Worm (Caenorhabditis elegans) whole organism, young adult: ENCODE data around the gene Y73F4A.1.
"Not testable (repeated sequence)": the region's sequence is repeated elsewhere in the genome, so short reads cannot be mapped to it uniquely, and the experiment has no call there.

Experiments used
- B0336.3 ChIP-seq: fragments of 200-800 bp; sonication (Bioruptor generic); IDR thresholded peaks from 2 replicates; pipeline ENCODE4 v1.3.6; 2022; ENCODE audit warnings: missing genetic modification characterization, missing compliant biosample characterization
- D2030.7 ChIP-seq: fragments of 200-800 bp; sonication (Bioruptor generic); IDR thresholded peaks from 2 replicates; pipeline ENCODE4 v1.3.6; 2022; ENCODE audit warnings: missing genetic modification reagents, missing genetic modification characterization, missing compliant biosample characterization
- F33H1.4 ChIP-seq: fragments of 200-800 bp; sonication (Bioruptor generic); IDR thresholded peaks from 2 replicates; pipeline ENCODE4 v1.3.6; 2022; ENCODE audit warnings: missing genetic modification reagents, missing genetic modification characterization, missing compliant biosample characterization
- F37B4.10 ChIP-seq: fragments of 200-800 bp; sonication (Bioruptor generic); IDR thresholded peaks from 2 replicates; pipeline ENCODE4 v1.3.6; 2022; ENCODE audit warnings: missing genetic modification characterization, missing compliant biosample characterization
- F49E8.2 ChIP-seq: sonication (generic microtip); optimal IDR thresholded peaks from 3 replicates; lab custom pipeline; 2017; ENCODE audit warnings: missing genetic modification characterization, mild to moderate bottlenecking, missing compliant biosample characterization, antibody characterized with exemption, moderate library complexity; ENCODE audit not compliant: insufficient read depth
- F52B5.7 ChIP-seq: sonication (generic microtip); optimal IDR thresholded peaks from 2 replicates; lab custom pipeline; 2016; ENCODE audit warnings: mild to moderate bottlenecking, missing genetic modification characterization, missing compliant biosample characterization
- F57A8.1 ChIP-seq: fragments of 200-800 bp; sonication (Bioruptor generic); optimal IDR thresholded peaks from 2 replicates; lab custom pipeline; 2018; ENCODE audit warnings: mild to moderate bottlenecking, missing genetic modification characterization, moderate library complexity, missing compliant biosample characterization
- T07F8.4 ChIP-seq: sonication (generic microtip); optimal IDR thresholded peaks from 2 replicates; lab custom pipeline; 2016; ENCODE audit warnings: mild to moderate bottlenecking, missing genetic modification characterization, moderate library complexity, missing compliant biosample characterization
- T26A5.8 ChIP-seq: sonication (generic microtip); optimal IDR thresholded peaks from 2 replicates; lab custom pipeline; 2016; ENCODE audit warnings: missing genetic modification characterization, missing compliant biosample characterization
- Y79H2A.3 ChIP-seq: fragments of 200-800 bp; sonication (Bioruptor generic); conservative IDR thresholded peaks from 2 replicates; pipeline ENCODE4 v1.3.6; 2022; ENCODE audit warnings: missing genetic modification reagents, missing genetic modification characterization, missing compliant biosample characterization
- Y95B8A.8 ChIP-seq: fragments of 200-800 bp; sonication (Bioruptor generic); IDR thresholded peaks from 2 replicates; pipeline ENCODE4 v1.3.6; 2022; ENCODE audit warnings: missing genetic modification reagents, missing genetic modification characterization, missing compliant biosample characterization
- ZK185.1 ChIP-seq: sonication (generic microtip); optimal IDR thresholded peaks from 2 replicates; lab custom pipeline; 2016; ENCODE audit warnings: mild to moderate bottlenecking, missing genetic modification characterization, missing compliant biosample characterization; ENCODE audit not compliant: poor library complexity, severe bottlenecking
- atf-7 ChIP-seq: sonication (generic microtip); optimal IDR thresholded peaks from 2 replicates; lab custom pipeline; 2017; ENCODE audit warnings: mild to moderate bottlenecking, missing genetic modification characterization, missing compliant biosample characterization
- athp-1 ChIP-seq: sonication (generic microtip); optimal IDR thresholded peaks from 2 replicates; lab custom pipeline; 2017; ENCODE audit warnings: mild to moderate bottlenecking, missing genetic modification characterization, missing compliant biosample characterization
- attf-6 ChIP-seq: fragments of 200-800 bp; sonication (Bioruptor generic); IDR thresholded peaks from 2 replicates; pipeline ENCODE4 v1.3.6; 2022; ENCODE audit warnings: missing genetic modification reagents, missing genetic modification characterization, missing compliant biosample characterization
- bed-1 ChIP-seq: fragments of 200-800 bp; sonication (Bioruptor generic); IDR thresholded peaks from 2 replicates; pipeline ENCODE4 v1.3.6; 2022; ENCODE audit warnings: missing genetic modification reagents, missing genetic modification characterization, missing compliant biosample characterization
- ceh-100 ChIP-seq: fragments of 200-800 bp; sonication (Bioruptor generic); IDR thresholded peaks from 2 replicates; pipeline ENCODE4 v1.3.6; 2022; ENCODE audit warnings: missing genetic modification reagents, missing genetic modification characterization, missing compliant biosample characterization
- dox-1 ChIP-seq: fragments of 200-800 bp; sonication (Bioruptor generic); IDR thresholded peaks from 2 replicates; pipeline ENCODE4 v1.3.6; 2022; ENCODE audit warnings: missing genetic modification reagents, missing genetic modification characterization, missing compliant biosample characterization
- dpff-1 ChIP-seq: sonication (generic microtip); optimal IDR thresholded peaks from 2 replicates; lab custom pipeline; 2017; ENCODE audit warnings: mild to moderate bottlenecking, missing genetic modification characterization, missing compliant biosample characterization
- efl-1 ChIP-seq: fragments of 150-350 bp; optimal IDR thresholded peaks from 2 replicates; lab custom pipeline; 2014; ENCODE audit warnings: missing biosample characterization, missing genetic modification reagents, missing genetic modification characterization
- egrh-3 ChIP-seq: fragments of 200-800 bp; sonication (Bioruptor generic); IDR thresholded peaks from 2 replicates; pipeline ENCODE4 v1.3.6; 2022; ENCODE audit warnings: missing genetic modification reagents, missing genetic modification characterization, missing compliant biosample characterization
- gei-17 ChIP-seq: fragments of 200-800 bp; sonication (Bioruptor generic); optimal IDR thresholded peaks from 2 replicates; lab custom pipeline; 2018; ENCODE audit warnings: mild to moderate bottlenecking, missing genetic modification characterization, missing compliant biosample characterization
- him-1 ChIP-seq: sonication (generic microtip); optimal IDR thresholded peaks from 2 replicates; lab custom pipeline; 2016; ENCODE audit warnings: missing genotype, missing genetic modification reagents, missing genetic modification characterization, missing compliant biosample characterization
- hmg-1.2 ChIP-seq: fragments of 200-800 bp; sonication (Bioruptor generic); IDR thresholded peaks from 2 replicates; pipeline ENCODE4 v1.3.6; 2022; ENCODE audit warnings: missing genetic modification reagents, missing genetic modification characterization, missing compliant biosample characterization
- hmg-20 ChIP-seq: fragments of 200-800 bp; sonication (Bioruptor generic); IDR thresholded peaks from 2 replicates; pipeline ENCODE4 v1.3.6; 2022; ENCODE audit warnings: missing genetic modification reagents, missing genetic modification characterization, missing compliant biosample characterization
- hsf-1 ChIP-seq: fragments of 200-800 bp; sonication (Bioruptor generic); IDR thresholded peaks from 2 replicates; pipeline ENCODE4 v1.3.6; 2022; ENCODE audit warnings: missing genetic modification reagents, missing genetic modification characterization, missing compliant biosample characterization
- lin-26 ChIP-seq: fragments of 200-800 bp; sonication (Bioruptor generic); IDR thresholded peaks from 2 replicates; pipeline ENCODE4 v1.3.6; 2022; ENCODE audit warnings: missing genetic modification reagents, missing genetic modification characterization, missing compliant biosample characterization
- lin-35 ChIP-seq, 3 experiments: fragments of 150-350 bp in 2 of 3; sonication (generic microtip) in 1 of 3; optimal IDR thresholded peaks; 2 replicates each; lab custom pipeline; 2014 to 2018; ENCODE audit warnings: missing biosample characterization in 3 of 3, missing genetic modification characterization in 3 of 3, missing genetic modification reagents in 3 of 3
- lsl-1 ChIP-seq: fragments of 200-800 bp; sonication (Bioruptor generic); optimal IDR thresholded peaks from 2 replicates; lab custom pipeline; 2018; ENCODE audit warnings: mild to moderate bottlenecking, missing genetic modification characterization, moderate library complexity, missing compliant biosample characterization
- madf-3 ChIP-seq: fragments of 200-800 bp; sonication (Bioruptor generic); IDR thresholded peaks from 2 replicates; pipeline ENCODE4 v1.3.6; 2022; ENCODE audit warnings: missing genetic modification reagents, missing genetic modification characterization, missing compliant biosample characterization
- madf-6 ChIP-seq: fragments of 200-800 bp; sonication (Bioruptor generic); IDR thresholded peaks from 2 replicates; pipeline ENCODE4 v1.3.6; 2022; ENCODE audit warnings: missing genetic modification reagents, missing genetic modification characterization, missing compliant biosample characterization
- nfyb-1 ChIP-seq: fragments of 200-800 bp; sonication (Bioruptor generic); IDR thresholded peaks from 2 replicates; pipeline ENCODE4 v1.3.6; 2022; ENCODE audit warnings: missing genetic modification reagents, missing genetic modification characterization, missing compliant biosample characterization
- nhr-80 ChIP-seq: sonication (generic microtip); optimal IDR thresholded peaks from 2 replicates; lab custom pipeline; 2016; ENCODE audit warnings: missing genetic modification characterization, missing compliant biosample characterization
- pbrm-1 ChIP-seq: fragments of 200-800 bp; sonication (Bioruptor generic); IDR thresholded peaks from 2 replicates; pipeline ENCODE4 v1.3.6; 2022; ENCODE audit warnings: missing genetic modification reagents, missing genetic modification characterization, missing compliant biosample characterization
- rcor-1 ChIP-seq: fragments of 200-800 bp; sonication (Bioruptor generic); IDR thresholded peaks from 2 replicates; pipeline ENCODE4 v1.3.6; 2022; ENCODE audit warnings: missing genetic modification reagents, missing genetic modification characterization, missing compliant biosample characterization
- rec-8 ChIP-seq, 2 experiments: sonication (generic microtip); optimal IDR thresholded peaks; 2 replicates each; lab custom pipeline; 2016; ENCODE audit warnings: mild to moderate bottlenecking in 2 of 2, missing genetic modification characterization in 2 of 2, missing genetic modification reagents in 2 of 2, missing genotype in 2 of 2, missing biosample characterization in 1 of 2, missing compliant biosample characterization in 1 of 2, moderate library complexity in 1 of 2
- snpc-4 ChIP-seq, 5 experiments: fragments of 150-350 bp in 1 of 5; sonication (generic microtip) in 4 of 5; optimal IDR thresholded peaks; 2 replicates each; lab custom pipeline; 2014 to 2018; ENCODE audit warnings: missing genetic modification characterization in 5 of 5, missing biosample characterization in 3 of 5, antibody characterized with exemption in 2 of 5, mild to moderate bottlenecking in 2 of 5, missing compliant biosample characterization in 2 of 5, missing genotype in 2 of 5, moderate library complexity in 2 of 5, missing genetic modification reagents in 1 of 5
- ztf-22 ChIP-seq: fragments of 200-800 bp; sonication (Bioruptor generic); optimal IDR thresholded peaks from 2 replicates; lab custom pipeline; 2018; ENCODE audit warnings: mild to moderate bottlenecking, missing genetic modification characterization, moderate library complexity, missing compliant biosample characterization
- ztf-28 ChIP-seq: fragments of 200-800 bp; sonication (Bioruptor generic); IDR thresholded peaks from 2 replicates; pipeline ENCODE4 v1.3.6; 2022; ENCODE audit warnings: missing genetic modification reagents, missing genetic modification characterization, missing compliant biosample characterization

The Y73F4A.1 gene

ce11 chrIV:9074244-9074723, 29.1 kb upstream of the Y73F4A.1 start, which contains the start of gene mppb-1 (continued):
- TF ChIP-seq hsf-1 (GFP tag; lab: Robert Waterston, UW) = 0 out of 2 replicates have a peak, but pooled peaks have one; percentile 38
- 0 out of 2 replicates have a peak, but pooled peaks have one; percentile 21 for TF ChIP-seq bed-1 (GFP tag; lab: Robert Waterston, UW)
- TF ChIP-seq T26A5.8 = no peak
- peak; percentile 28 for TF ChIP-seq atf-7 (tag; lab: Kevin White, UChicago)
- TF ChIP-seq T07F8.4 (tag; lab: Kevin White, UChicago) = no peak
- TF ChIP-seq athp-1 (tag; lab: Kevin White, UChicago) = peak; percentile 14
- no peak for TF ChIP-seq gei-17 (GFP tag; lab: Kevin White, UChicago)
- TF ChIP-seq pbrm-1 (GFP tag; lab: Robert Waterston, UW) = peak; percentile 64
- TF ChIP-seq dox-1 (GFP tag; lab: Robert Waterston, UW) = peak; percentile 74
- no peak for TF ChIP-seq dpff-1 (tag; lab: Kevin White, UChicago)
- peak; percentile 33 for TF ChIP-seq F52B5.7 (tag; lab: Kevin White, UChicago)
- no peak for TF ChIP-seq lin-26 (GFP tag; lab: Robert Waterston, UW)
- TF ChIP-seq ceh-100 = peak; percentile 50; the same call in 1 of the 2 replicates

- TF ChIP-seq ztf-22 (GFP tag; lab: Kevin White, UChicago) = no peak
- TF ChIP-seq him-1 = no peak
- peak; percentile 47 for TF ChIP-seq nhr-80
- no peak for TF ChIP-seq dpff-1 (tag; lab: Kevin White, UChicago)
- no peak for TF ChIP-seq lin-35 (GFP tag; optimal IDR thresholded peaks at IDR 0.05; lab: Kevin White, UChicago)
Measured at ce11 chrIV:9070188-9070587, 25.0 kb upstream of the Y73F4A.1 start.

- no peak for TF ChIP-seq F37B4.10
- TF ChIP-seq ZK185.1 (tag; lab: Kevin White, UChicago) = no peak
- TF ChIP-seq F57A8.1 (GFP tag; lab: Kevin White, UChicago) = no peak
- TF ChIP-seq rec-8 (tag; optimal IDR thresholded peaks at IDR 0.05; lab: Kevin White, UChicago) = no peak
Measured at ce11 chrIV:9069703-9070102, 24.6 kb upstream of the Y73F4A.1 start, which contains the start of gene nhr-11. Gene nhr-11 (plus strand): TSS chrIV:9070003.

- TF ChIP-seq madf-6 (GFP tag; lab: Robert Waterston, UW) = peak; percentile 49
- 0 out of 2 replicates have a peak, but pooled peaks have one; percentile 9 for TF ChIP-seq Y79H2A.3
- TF ChIP-seq D2030.7 = peak; percentile 51
- TF ChIP-seq attf-6 (GFP tag; lab: Robert Waterston, UW) = peak; percentile 92
- TF ChIP-seq egrh-3 (GFP tag; lab: Robert Waterston, UW) = peak; percentile 17; the same call in 1 of the 2 replicates
- TF ChIP-seq hsf-1 (GFP tag; lab: Robert Waterston, UW) = peak; percentile 98
- peak; percentile 13; the same call in 1 of the 2 replicates for TF ChIP-seq ztf-28 (GFP tag; lab: Robert Waterston, UW)
- peak; percentile 20 for TF ChIP-seq efl-1 (GFP tag; lab: Kevin White, UChicago)
- not testable (repeated sequence) for TF ChIP-seq snpc-4 (GFP tag; optimal IDR thresholded peaks at IDR 0.05; lab: Kevin White, UChicago)
- TF ChIP-seq snpc-4 (tag; optimal IDR thresholded peaks at IDR 0.05; lab: Kevin White, UChicago) = peak in 3 of 4 experiments; percentile 51 to 88 (median 61)
- TF ChIP-seq F33H1.4 (GFP tag; lab: Robert Waterston, UW) = peak; percentile 68
- TF ChIP-seq hmg-20 (GFP tag; lab: Robert Waterston, UW) = 0 out of 2 replicates have a peak, but pooled peaks have one; percentile 6
- peak; percentile 26 for TF ChIP-seq lsl-1
- TF ChIP-seq madf-3 = 0 out of 2 replicates have a peak, but pooled peaks have one; percentile 14
- TF ChIP-seq hmg-1.2 = peak; percentile 65
- TF ChIP-seq nfyb-1 (GFP tag; lab: Robert Waterston, UW) = 0 out of 2 replicates have a peak, but pooled peaks have one; percentile 20
- TF ChIP-seq pbrm-1 (GFP tag; lab: Robert Waterston, UW) = peak; percentile 91
- TF ChIP-seq Y95B8A.8 (GFP tag; lab: Robert Waterston, UW) = 0 out of 2 replicates have a peak, but pooled peaks have one; percentile 55
- TF ChIP-seq F49E8.2 = peak; percentile 7
- TF ChIP-seq dox-1 (GFP tag; lab: Robert Waterston, UW) = peak; percentile 70
- TF ChIP-seq B0336.3 = 0 out of 2 replicates have a peak, but pooled peaks have one; percentile 26
- TF ChIP-seq rcor-1 (GFP tag; lab: Robert Waterston, UW) = peak; percentile 19; the same call in 1 of the 2 replicates
Measured at ce11 chrIV:9067277-9068197, 22.4 kb upstream of the Y73F4A.1 start.
